Fruit fly (Drosophila melanogaster): Measurements from ENCODE around the gene CG13313.
A peak's percentile ranks its signal among the peaks of the same experiment; 100 is the strongest.

CG13313 gene

dm6 chr3L:8953199-8953956, 5.3 kb upstream of the CG13313 start:
- TF ChIP-seq CG17801 (GFP tag; optimal IDR thresholded peaks at IDR 0.05; ENCODE audit: partially characterized antibody) = peak; percentile 55

- TF ChIP-seq CG17801 (GFP tag; optimal IDR thresholded peaks at IDR 0.05; ENCODE audit: partially characterized antibody) = no peak
Measured at dm6 chr3L:8953962-8954647, 4.6 kb upstream of the CG13313 start, which contains the start of the genes CG43783 and orb2. TSS of gene CG43783 (minus strand) at chr3L:8954272. TSS of gene orb2 (minus strand) at chr3L:8954463.

dm6 chr3L:8954648-8955033, 4.0 kb upstream of the CG13313 start, which contains the start of gene GNBP3:
TSS of gene GNBP3 (plus strand) at chr3L:8955021.
- TF ChIP-seq CG17801 (GFP tag; optimal IDR thresholded peaks at IDR 0.05; ENCODE audit: partially characterized antibody) = no peak

- no peak for TF ChIP-seq CG17801 (GFP tag; optimal IDR thresholded peaks at IDR 0.05; ENCODE audit: partially characterized antibody)
Measured at dm6 chr3L:8955199-8955598, 3.5 kb upstream of the CG13313 start.

- TF ChIP-seq CG17801 (GFP tag; optimal IDR thresholded peaks at IDR 0.05; ENCODE audit: partially characterized antibody) = no peak
Measured at dm6 chr3L:8956669-8957068, 2.0 kb upstream of the CG13313 start, which contains the start of gene mRpL12. TSS of gene mRpL12 (plus strand) at chr3L:8956791.

- TF ChIP-seq CG17801 (GFP tag; optimal IDR thresholded peaks at IDR 0.05; ENCODE audit: partially characterized antibody) = no peak
Measured at dm6 chr3L:8964458-8964857, 5.8 kb downstream of the CG13313 start, which contains the start of gene ValRS-m. TSS of gene ValRS-m (minus strand) at chr3L:8964769.

- no peak for TF ChIP-seq CG17801 (GFP tag; optimal IDR thresholded peaks at IDR 0.05; ENCODE audit: partially characterized antibody)
Measured at dm6 chr3L:8966324-8967011, 7.8 kb downstream of the CG13313 start, which contains the start of the genes CG5653 and CG5021. TSS of gene CG5653 (minus strand) at chr3L:8966374. TSS of gene CG5021 (plus strand) at chr3L:8966829.

dm6 chr3L:8968437-8968836, 9.8 kb downstream of the CG13313 start, which contains the start of gene CG5026:
TSS of gene CG5026 (plus strand) at chr3L:8968528.
- peak; percentile 28 for TF ChIP-seq CG17801 (GFP tag; optimal IDR thresholded peaks at IDR 0.05; ENCODE audit: partially characterized antibody)

dm6 chr3L:8974478-8975477, 16.1 kb downstream of the CG13313 start, which contains the start of the genes pix and Srp68:
TSS of gene pix (minus strand) at chr3L:8974765.
TSS of gene Srp68 (plus strand) at chr3L:8975046.
- peak; percentile 51 for TF ChIP-seq CG17801 (GFP tag; optimal IDR thresholded peaks at IDR 0.05; ENCODE audit: partially characterized antibody)

dm6 chr3L:8978678-8979413, 20.2 kb downstream of the CG13313 start:
- no peak for TF ChIP-seq CG17801 (GFP tag; optimal IDR thresholded peaks at IDR 0.05; ENCODE audit: partially characterized antibody)

dm6 chr3L:8979780-8980179, 21.1 kb downstream of the CG13313 start, which contains the start of gene CG5644:
TSS of gene CG5644 (minus strand) at chr3L:8979880.
- TF ChIP-seq CG17801 (GFP tag; optimal IDR thresholded peaks at IDR 0.05; ENCODE audit: partially characterized antibody) = no peak

- no peak for TF ChIP-seq CG17801 (GFP tag; optimal IDR thresholded peaks at IDR 0.05; ENCODE audit: partially characterized antibody)
Measured at dm6 chr3L:8981495-8981894, 22.8 kb downstream of the CG13313 start, which contains the start of gene CG13314. TSS of gene CG13314 (plus strand) at chr3L:8981795.

- TF ChIP-seq CG17801 (GFP tag; optimal IDR thresholded peaks at IDR 0.05; ENCODE audit: partially characterized antibody) = no peak
Measured at dm6 chr3L:8982044-8982443, 23.4 kb downstream of the CG13313 start.

All from ovary, adult (tissue).